Fruit fly (Drosophila melanogaster): ENCODE results near the gene CG6026.

Gene CG6026

DNA sequence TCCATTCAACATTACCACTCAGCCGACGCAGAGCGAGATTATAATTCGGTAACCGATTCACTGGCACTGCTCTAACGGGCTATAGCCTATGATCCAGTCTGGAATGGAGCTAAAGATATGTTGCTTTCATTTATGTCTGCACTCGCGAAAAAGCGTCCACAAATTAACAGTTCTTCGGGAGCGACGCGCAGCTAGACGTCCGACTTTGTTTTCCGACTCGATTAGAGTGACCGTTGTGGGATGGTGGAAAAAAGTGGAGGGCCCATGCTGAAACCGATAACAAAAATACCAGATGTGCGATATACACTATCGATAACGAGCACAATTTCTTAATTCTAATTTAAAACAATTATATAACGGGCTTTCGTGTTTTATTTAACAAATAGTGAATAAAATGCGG is 60.7 kb downstream of the CG6026 start, which contains the start of gene cdi (continued):
- TF ChIP-seq cato (GFP tag; optimal IDR thresholded peaks at IDR 0.05; ENCODE audit: borderline replicate concordance) (no peak), phol (tag; optimal IDR thresholded peaks at IDR 0.05) (no peak), odd (GFP tag; optimal IDR thresholded peaks at IDR 0.05) (no peak), CG2116 (GFP tag; optimal IDR thresholded peaks at IDR 0.05) (no peak), CG15011 (GFP tag; optimal IDR thresholded peaks at IDR 0.05) (no peak), D (optimal IDR thresholded peaks at IDR 0.05) (no peak), D (GFP tag; optimal IDR thresholded peaks at IDR 0.05) (no peak), dati (GFP tag; IDR thresholded peaks at IDR 0.05) (no peak), CG4617 (GFP tag; optimal IDR thresholded peaks at IDR 0.05; ENCODE audit: borderline replicate concordance) (peak; percentile 11), CG12659 (GFP tag; optimal IDR thresholded peaks at IDR 0.05) (peak; percentile 47), sob (GFP tag; IDR thresholded peaks at IDR 0.05) (no peak), CG6791 (GFP tag; IDR thresholded peaks at IDR 0.05; ENCODE audit: partially characterized antibody) (peak; percentile 77), CG6689 (GFP tag; IDR thresholded peaks at IDR 0.05) (no peak), jumu (GFP tag; optimal IDR thresholded peaks at IDR 0.05) (no peak), zen (tag; optimal IDR thresholded peaks at IDR 0.05) (no peak), Usf (GFP tag; optimal IDR thresholded peaks at IDR 0.05) (no peak), Dek (tag; optimal IDR thresholded peaks at IDR 0.05) (peak; percentile 25), z (GFP tag; IDR thresholded peaks at IDR 0.05) (0 out of 3 replicates have a peak, but pooled peaks have one; percentile 51), run (tag; optimal IDR thresholded peaks at IDR 0.05) (no peak), CG10543 (GFP tag; optimal IDR thresholded peaks at IDR 0.05) (peak; percentile 55), aop (GFP tag; IDR thresholded peaks at IDR 0.05) (peak; percentile 38; the same call in 1 of the 2 replicates), gfzf (GFP tag; optimal IDR thresholded peaks at IDR 0.05) (peak; percentile 75), ranshi (GFP tag; IDR thresholded peaks at IDR 0.05) (no peak; the same call in 1 of the 2 replicates), fd3F (GFP tag; optimal IDR thresholded peaks at IDR 0.05) (no peak), CG7786 (GFP tag; optimal IDR thresholded peaks at IDR 0.05) (no peak), Ssrp (tag; optimal IDR thresholded peaks at IDR 0.05) (no peak), lola (GFP tag; optimal IDR thresholded peaks at IDR 0.05) (no peak), CG6854 (GFP tag; optimal IDR thresholded peaks at IDR 0.05) (no peak), Atf6 (GFP tag; IDR thresholded peaks at IDR 0.05) (no peak), Stat92E (GFP tag; optimal IDR thresholded peaks at IDR 0.05) (peak in 1 of 3 experiments; percentile 2), bowl (GFP tag; IDR thresholded peaks at IDR 0.05) (no peak), CG13296 (GFP tag; optimal IDR thresholded peaks at IDR 0.05) (no peak), Rfx (GFP tag; IDR thresholded peaks at IDR 0.05) (peak; percentile 55; the same call in 1 of the 2 replicates), br (optimal IDR thresholded peaks at IDR 0.05) (no peak), kay (GFP tag; optimal IDR thresholded peaks at IDR 0.05) (no peak), CG13775 (GFP tag; optimal IDR thresholded peaks at IDR 0.05) (no peak), mld (GFP tag; IDR thresholded peaks at IDR 0.05; ENCODE audit: partially characterized antibody) (peak; percentile 63; the same call in 2 of the 3 replicates), CG2712 (tag; optimal IDR thresholded peaks at IDR 0.05) (peak; percentile 20), CG10431 (GFP tag; optimal IDR thresholded peaks at IDR 0.05) (peak; percentile 72), Hand (GFP tag; optimal IDR thresholded peaks at IDR 0.05) (no peak), D19A (tag; optimal IDR thresholded peaks at IDR 0.05) (peak; percentile 1), Blimp-1 (GFP tag; optimal IDR thresholded peaks at IDR 0.05) (no peak), CoRest (tag; optimal IDR thresholded peaks at IDR 0.05) (no peak), Fer3 (tag; optimal IDR thresholded peaks at IDR 0.05) (no peak), NfI (GFP tag; optimal IDR thresholded peaks at IDR 0.05) (no peak), CG16863 (GFP tag; optimal IDR thresholded peaks at IDR 0.05) (no peak), CG17385 (GFP tag; optimal IDR thresholded peaks at IDR 0.05) (peak; percentile 30), scrt (GFP tag; optimal IDR thresholded peaks at IDR 0.05) (peak; percentile 3), Dip2 (GFP tag; IDR thresholded peaks at IDR 0.05) (no peak), Hr39 (optimal IDR thresholded peaks at IDR 0.05) (no peak), Doc3 (GFP tag; IDR thresholded peaks at IDR 0.05; ENCODE audit: partially characterized antibody) (peak; percentile 77)
